Fruit fly (Drosophila melanogaster) whole organism: ENCODE data around the gene CG10137.

ENCODE experiments used
- CG8478 ChIP-seq: fragments of >200 bp; optimal IDR thresholded peaks from 2 replicates; lab custom pipeline; 2018; ENCODE audit warnings: inconsistent platforms
- Dll ChIP-seq: fragments of >200 bp; optimal IDR thresholded peaks from 2 replicates; lab custom pipeline; 2017
- EcR ChIP-seq, 2 experiments: fragments of >200 bp; optimal IDR thresholded peaks; 2 replicates each; lab custom pipeline; 2017; ENCODE audit warnings: missing biosample characterization in 2 of 2, missing genetic modification characterization in 2 of 2, missing genetic modification reagents in 2 of 2
- pan ChIP-seq: fragments of >200 bp; optimal IDR thresholded peaks from 2 replicates; lab custom pipeline; 2017
- psq ChIP-seq: fragments of >200 bp; optimal IDR thresholded peaks from 2 replicates; lab custom pipeline; 2017
- usp ChIP-seq: fragments of >200 bp; optimal IDR thresholded peaks from 2 replicates; lab custom pipeline; 2017; ENCODE audit warnings: missing biosample characterization, missing genetic modification characterization, mixed read lengths

- TF ChIP-seq usp (GFP tag; lab: Kevin White, UChicago), result no peak
- TF ChIP-seq Dll, result peak; percentile 72
- no peak for TF ChIP-seq pan (lab: Kevin White, UChicago)
- no peak for TF ChIP-seq CG8478 (lab: Kevin White, UChicago)
- no peak for TF ChIP-seq psq (lab: Kevin White, UChicago)
- TF ChIP-seq EcR (GFP tag; optimal IDR thresholded peaks at IDR 0.05; lab: Kevin White, UChicago), result no peak
Observed at dm6 chr2L:19575626-19576298, 49.3 kb downstream of the CG10137 start.
